Fruit fly (Drosophila melanogaster): Measurements from ENCODE around the gene CG31688.
A peak's percentile ranks its signal among the peaks of the same experiment; 100 is the strongest.

CG31688 gene

dm6 chr2L:20483603-20484002 is 57.6 kb downstream of the CG31688 start:
- no peak for TF ChIP-seq Crg-1 (GFP tag; optimal IDR thresholded peaks at IDR 0.05)
- TF ChIP-seq toe (GFP tag; optimal IDR thresholded peaks at IDR 0.05), result no peak
- TF ChIP-seq Hr96 (GFP tag; optimal IDR thresholded peaks at IDR 0.05), result no peak
- TF ChIP-seq CG14711 (tag; optimal IDR thresholded peaks at IDR 0.05), result no peak
- TF ChIP-seq cnc (optimal IDR thresholded peaks at IDR 0.05), result no peak
- no peak for TF ChIP-seq bab1 (GFP tag; optimal IDR thresholded peaks at IDR 0.05)

- TF ChIP-seq Hr96 (GFP tag; optimal IDR thresholded peaks at IDR 0.05), result no peak
- no peak for TF ChIP-seq cic (GFP tag; optimal IDR thresholded peaks at IDR 0.05)
- no peak for TF ChIP-seq bab1 (GFP tag; optimal IDR thresholded peaks at IDR 0.05)
- no peak for TF ChIP-seq pad (GFP tag; optimal IDR thresholded peaks at IDR 0.05)
- TF ChIP-seq ovo (GFP tag; optimal IDR thresholded peaks at IDR 0.05), result no peak
- no peak for TF ChIP-seq Crg-1 (GFP tag; optimal IDR thresholded peaks at IDR 0.05)
- TF ChIP-seq Mnt (GFP tag; optimal IDR thresholded peaks at IDR 0.05), result no peak
- no peak for TF ChIP-seq CG1620 (GFP tag; optimal IDR thresholded peaks at IDR 0.05)
- TF ChIP-seq kay (GFP tag; ENCODE audit: borderline replicate concordance), result no peak
- TF ChIP-seq CG14711 (tag; optimal IDR thresholded peaks at IDR 0.05), result no peak
- TF ChIP-seq CG12768 (GFP tag; optimal IDR thresholded peaks at IDR 0.05), result no peak
- no peak for TF ChIP-seq CG11617 (GFP tag; optimal IDR thresholded peaks at IDR 0.05)
- TF ChIP-seq Clk (GFP tag; optimal IDR thresholded peaks at IDR 0.05), result no peak
- TF ChIP-seq cnc (optimal IDR thresholded peaks at IDR 0.05), result no peak
- no peak for TF ChIP-seq CG33017 (tag; optimal IDR thresholded peaks at IDR 0.05)
- TF ChIP-seq toe (GFP tag; optimal IDR thresholded peaks at IDR 0.05), result no peak
These were observed 60.2 kb downstream of the CG31688 start for dm6 chr2L:20486050-20486751.

dm6 chr2L:20486752-20487141 is 60.7 kb downstream of the CG31688 start:
- TF ChIP-seq CG12768 (GFP tag; optimal IDR thresholded peaks at IDR 0.05), result no peak
- TF ChIP-seq ovo (GFP tag; optimal IDR thresholded peaks at IDR 0.05), result no peak
- TF ChIP-seq kay (GFP tag; ENCODE audit: borderline replicate concordance), result no peak

dm6 chr2L:20487723-20488122 is 61.7 kb downstream of the CG31688 start:
- TF ChIP-seq CG5204 (GFP tag; optimal IDR thresholded peaks at IDR 0.05) (no peak), Hr96 (GFP tag; optimal IDR thresholded peaks at IDR 0.05) (no peak), tj (GFP tag; optimal IDR thresholded peaks at IDR 0.05) (no peak), bab1 (GFP tag; optimal IDR thresholded peaks at IDR 0.05) (no peak), CG11617 (GFP tag; optimal IDR thresholded peaks at IDR 0.05) (no peak), CG1620 (GFP tag; optimal IDR thresholded peaks at IDR 0.05) (no peak), cic (GFP tag; optimal IDR thresholded peaks at IDR 0.05) (no peak), pad (GFP tag; optimal IDR thresholded peaks at IDR 0.05) (no peak), CG14711 (tag; optimal IDR thresholded peaks at IDR 0.05) (no peak)

- no peak for TF ChIP-seq CG5204 (GFP tag; optimal IDR thresholded peaks at IDR 0.05)
- no peak for TF ChIP-seq Mnt (GFP tag; optimal IDR thresholded peaks at IDR 0.05)
- no peak for TF ChIP-seq ovo (GFP tag; optimal IDR thresholded peaks at IDR 0.05)
- TF ChIP-seq CG7045 (GFP tag; optimal IDR thresholded peaks at IDR 0.05), result no peak
- TF ChIP-seq bab1 (GFP tag; optimal IDR thresholded peaks at IDR 0.05), result no peak
These were observed 62.1 kb downstream of the CG31688 start for dm6 chr2L:20488128-20488527.

- TF ChIP-seq cnc (optimal IDR thresholded peaks at IDR 0.05), result no peak
- TF ChIP-seq pad (GFP tag; optimal IDR thresholded peaks at IDR 0.05), result peak; percentile 73
- peak; percentile 15 for TF ChIP-seq CG7101 (tag; optimal IDR thresholded peaks at IDR 0.05)
- no peak for TF ChIP-seq CG14711 (tag; optimal IDR thresholded peaks at IDR 0.05)
- TF ChIP-seq bab1 (GFP tag; optimal IDR thresholded peaks at IDR 0.05), result peak; percentile 14
- TF ChIP-seq Clk (GFP tag; optimal IDR thresholded peaks at IDR 0.05), result no peak
- no peak for TF ChIP-seq kay (GFP tag; ENCODE audit: borderline replicate concordance)
- no peak for TF ChIP-seq Mnt (GFP tag; optimal IDR thresholded peaks at IDR 0.05)
These were observed 68.5 kb downstream of the CG31688 start, which contains the start of gene CG34007 for dm6 chr2L:20494423-20495052. CG34007 (plus strand) TSS chr2L:20495030.
